Fruit fly (Drosophila melanogaster): Measurements from ENCODE around the gene CG1677.
A peak's percentile ranks its signal among the peaks of the same experiment; 100 is the strongest.

Gene CG1677

DNA sequence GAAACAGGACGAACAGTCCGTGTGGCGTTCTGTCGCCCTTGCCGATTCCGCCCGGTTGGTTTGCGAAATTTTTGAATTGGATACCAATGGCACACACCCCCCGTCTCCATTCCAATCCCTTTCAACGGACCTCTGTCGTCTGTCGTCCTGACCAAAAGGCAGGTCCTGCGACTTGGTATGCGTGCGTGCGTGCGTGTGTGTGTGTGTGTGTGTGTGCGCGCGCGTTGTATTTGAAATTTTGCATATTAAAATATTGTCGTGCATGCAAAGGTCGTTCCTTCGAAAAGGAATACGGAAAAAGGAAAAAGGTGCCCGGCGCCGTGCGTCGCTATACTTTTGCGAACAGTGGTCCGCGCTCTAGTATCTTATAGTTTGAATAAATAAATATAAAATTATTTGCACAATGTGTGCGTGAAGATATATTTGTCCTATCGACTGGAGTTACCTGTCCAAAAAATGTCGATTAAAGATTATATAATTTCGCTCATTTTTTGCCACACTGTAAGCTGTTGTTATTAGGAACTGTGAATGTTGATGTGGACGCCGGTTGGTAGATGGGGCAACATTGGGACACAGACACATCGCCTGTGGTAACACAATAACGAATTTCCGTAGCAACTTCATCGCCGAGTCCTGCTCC lies 134.1 kb downstream of the CG1677 start (continued):
- TF ChIP-seq NfI (GFP tag; optimal IDR thresholded peaks at IDR 0.05) (peak; percentile 9), CG12155 (GFP tag; optimal IDR thresholded peaks at IDR 0.05) (no peak), zfh1 (GFP tag; IDR thresholded peaks at IDR 0.05) (peak; percentile 60; the same call in 2 of the 3 replicates), Med (GFP tag) (peak; percentile 59), Hr39 (optimal IDR thresholded peaks at IDR 0.05) (peak; percentile 96), CG31224 (GFP tag; IDR thresholded peaks at IDR 0.05) (no peak), grau (tag; optimal IDR thresholded peaks at IDR 0.05) (peak; percentile 21), ara (GFP tag; IDR thresholded peaks at IDR 0.05) (peak; percentile 18; the same call in 1 of the 2 replicates), CG18262 (tag; optimal IDR thresholded peaks at IDR 0.05) (peak; percentile 14), CG2678 (tag; optimal IDR thresholded peaks at IDR 0.05) (peak; percentile 34), Hr51 (GFP tag; optimal IDR thresholded peaks at IDR 0.05) (peak in 1 of 2 experiments; percentile 7), CG11504 (tag; optimal IDR thresholded peaks at IDR 0.05) (peak; percentile 37), vvl (GFP tag; IDR thresholded peaks at IDR 0.05) (0 out of 2 replicates have a peak, but pooled peaks have one; percentile 33), CG7839 (tag; optimal IDR thresholded peaks at IDR 0.05) (peak; percentile 33), CG32532 (GFP tag; IDR thresholded peaks at IDR 0.05) (peak; percentile 38; the same call in 1 of the 2 replicates), dmrt11E (tag; optimal IDR thresholded peaks at IDR 0.05) (peak; percentile 6), CG34422 (GFP tag; IDR thresholded peaks at IDR 0.05) (no peak), gem (tag; optimal IDR thresholded peaks at IDR 0.05) (peak; percentile 27), CG10979 (tag; optimal IDR thresholded peaks at IDR 0.05) (peak; percentile 0), Ets65A (GFP tag) (no peak), CG7271 (tag; optimal IDR thresholded peaks at IDR 0.05) (peak; percentile 11), CG13424 (tag; optimal IDR thresholded peaks at IDR 0.05) (peak; percentile 18), CG12236 (GFP tag; optimal IDR thresholded peaks at IDR 0.05) (no peak), Adf1 (GFP tag; IDR thresholded peaks at IDR 0.05) (no peak), CG17912 (GFP tag; optimal IDR thresholded peaks at IDR 0.05) (no peak), CG9817 (tag; optimal IDR thresholded peaks at IDR 0.05) (no peak), ewg (GFP tag; optimal IDR thresholded peaks at IDR 0.05) (no peak), Gug (GFP tag; IDR thresholded peaks at IDR 0.05) (no peak), CG18599 (GFP tag; optimal IDR thresholded peaks at IDR 0.05) (peak; percentile 54), Rfx (GFP tag; IDR thresholded peaks at IDR 0.05) (0 out of 2 replicates have a peak, but pooled peaks have one; percentile 13), CG31441 (GFP tag; IDR thresholded peaks at IDR 0.05) (0 out of 2 replicates have a peak, but pooled peaks have one; percentile 10), oc (tag; optimal IDR thresholded peaks at IDR 0.05) (no peak), CG9727 (GFP tag; optimal IDR thresholded peaks at IDR 0.05) (peak; percentile 6), HmgZ (tag; optimal IDR thresholded peaks at IDR 0.05) (no peak), CG4617 (GFP tag; optimal IDR thresholded peaks at IDR 0.05; ENCODE audit: borderline replicate concordance) (no peak), CG5180 (GFP tag; optimal IDR thresholded peaks at IDR 0.05) (no peak), Xrp1 (GFP tag; IDR thresholded peaks at IDR 0.05) (peak; percentile 40; the same call in 1 of the 2 replicates), sens (GFP tag) (peak; percentile 64), HLH3B (GFP tag; IDR thresholded peaks at IDR 0.05) (peak; percentile 31; the same call in 1 of the 2 replicates), dmrt99B (tag; optimal IDR thresholded peaks at IDR 0.05) (peak; percentile 26), Dbx (GFP tag; IDR thresholded peaks at IDR 0.05) (0 out of 3 replicates have a peak, but pooled peaks have one; percentile 19), pfk (GFP tag; optimal IDR thresholded peaks at IDR 0.05) (no peak), crol (GFP tag; IDR thresholded peaks at IDR 0.05) (no peak), CG6689 (GFP tag; IDR thresholded peaks at IDR 0.05) (peak; percentile 11; the same call in 1 of the 2 replicates)

All from whole organism, embryonic.